Worm (Caenorhabditis elegans) whole organism, late embryonic: ENCODE measurements around the gene nhr-19.

Experiments used
- C08G9.2 ChIP-seq: sonication (generic microtip); optimal IDR thresholded peaks from 2 replicates; lab custom pipeline; 2016; ENCODE audit warnings: mild to moderate bottlenecking, missing genetic modification characterization, moderate library complexity, missing compliant biosample characterization
- C38D4.7 ChIP-seq: fragments of 200-800 bp; sonication (Bioruptor generic); optimal IDR thresholded peaks from 2 replicates; lab custom pipeline; 2018; ENCODE audit warnings: mild to moderate bottlenecking, missing genetic modification characterization, moderate library complexity, missing compliant biosample characterization
- F13H6.1 ChIP-seq: sonication (generic microtip); optimal IDR thresholded peaks from 2 replicates; lab custom pipeline; 2016; ENCODE audit warnings: missing genetic modification characterization, missing compliant biosample characterization
- K02D7.2 ChIP-seq: sonication (generic microtip); optimal IDR thresholded peaks from 2 replicates; lab custom pipeline; 2017; ENCODE audit warnings: mild to moderate bottlenecking, missing genetic modification characterization, missing compliant biosample characterization
- ahr-1 ChIP-seq: sonication (generic microtip); optimal IDR thresholded peaks from 2 replicates; lab custom pipeline; 2016; ENCODE audit warnings: missing genetic modification characterization, missing compliant biosample characterization
- ceh-14 ChIP-seq: sonication (generic microtip); optimal IDR thresholded peaks from 2 replicates; lab custom pipeline; 2016; ENCODE audit warnings: missing genotype, missing genetic modification characterization, missing compliant biosample characterization
- ceh-18 ChIP-seq: sonication (generic microtip); optimal IDR thresholded peaks from 2 replicates; lab custom pipeline; 2016; ENCODE audit warnings: missing genetic modification characterization, missing compliant biosample characterization
- ceh-2 ChIP-seq: sonication (generic microtip); optimal IDR thresholded peaks from 2 replicates; lab custom pipeline; 2016; ENCODE audit warnings: missing genotype, missing genetic modification characterization, missing compliant biosample characterization
- ceh-22 ChIP-seq: sonication (generic microtip); optimal IDR thresholded peaks from 2 replicates; lab custom pipeline; 2017; ENCODE audit warnings: missing biosample characterization, missing genetic modification characterization
- ceh-30 ChIP-seq: fragments of 150-350 bp; optimal IDR thresholded peaks from 2 replicates; lab custom pipeline; 2014; ENCODE audit warnings: missing biosample characterization, missing genetic modification characterization
- ceh-31 ChIP-seq: sonication (generic microtip); optimal IDR thresholded peaks from 2 replicates; lab custom pipeline; 2016; ENCODE audit warnings: missing genetic modification characterization, missing compliant biosample characterization
- ceh-34 ChIP-seq: sonication (generic microtip); optimal IDR thresholded peaks from 2 replicates; lab custom pipeline; 2016; ENCODE audit warnings: mild to moderate bottlenecking, missing genetic modification characterization, missing compliant biosample characterization
- ceh-9 ChIP-seq: sonication (generic microtip); optimal IDR thresholded peaks from 2 replicates; lab custom pipeline; 2016; ENCODE audit warnings: mild to moderate bottlenecking, missing genetic modification characterization, inconsistent platforms, missing compliant biosample characterization
- che-1 ChIP-seq: sonication (generic microtip); optimal IDR thresholded peaks from 2 replicates; lab custom pipeline; 2016; ENCODE audit warnings: mild to moderate bottlenecking, missing genetic modification characterization, missing compliant biosample characterization
- dmd-4 ChIP-seq: sonication (generic microtip); optimal IDR thresholded peaks from 2 replicates; lab custom pipeline; 2016; ENCODE audit warnings: borderline replicate concordance, missing genetic modification characterization, missing compliant biosample characterization
- ets-4 ChIP-seq: sonication (generic microtip); optimal IDR thresholded peaks from 2 replicates; lab custom pipeline; 2016; ENCODE audit warnings: missing genetic modification characterization, missing compliant biosample characterization
- eyg-1 ChIP-seq: sonication (generic microtip); optimal IDR thresholded peaks from 2 replicates; lab custom pipeline; 2016; ENCODE audit warnings: missing genotype, missing genetic modification characterization, missing compliant biosample characterization
- fax-1 ChIP-seq: sonication (generic microtip); optimal IDR thresholded peaks from 2 replicates; lab custom pipeline; 2016; ENCODE audit warnings: missing genotype, missing genetic modification characterization, missing compliant biosample characterization
- fkh-10 ChIP-seq: fragments of 150-350 bp; optimal IDR thresholded peaks from 2 replicates; lab custom pipeline; 2014; ENCODE audit warnings: missing biosample characterization, missing genetic modification reagents, missing genetic modification characterization
- fkh-6 ChIP-seq: sonication (generic microtip); optimal IDR thresholded peaks from 2 replicates; lab custom pipeline; 2016; ENCODE audit warnings: missing genetic modification characterization, missing compliant biosample characterization
- gmeb-2 ChIP-seq: sonication (generic microtip); optimal IDR thresholded peaks from 2 replicates; lab custom pipeline; 2016; ENCODE audit warnings: missing genetic modification characterization, inconsistent platforms, missing compliant biosample characterization
- hlh-13 ChIP-seq: fragments of 200-800 bp; sonication (Bioruptor generic); optimal IDR thresholded peaks from 2 replicates; lab custom pipeline; 2018; ENCODE audit warnings: mild to moderate bottlenecking, missing genetic modification characterization, missing compliant biosample characterization
- hlh-30 ChIP-seq: sonication (generic microtip); optimal IDR thresholded peaks from 2 replicates; lab custom pipeline; 2017; ENCODE audit warnings: antibody characterized with exemption, missing genetic modification characterization, missing compliant biosample characterization; ENCODE audit not compliant: insufficient read depth
- hlh-8 ChIP-seq: sonication (generic microtip); optimal IDR thresholded peaks from 2 replicates; lab custom pipeline; 2016; ENCODE audit warnings: missing genotype, missing genetic modification characterization, missing compliant biosample characterization
- lim-6 ChIP-seq: sonication (generic microtip); optimal IDR thresholded peaks from 2 replicates; lab custom pipeline; 2016; ENCODE audit warnings: missing genetic modification characterization, missing compliant biosample characterization
- lin-11 ChIP-seq: fragments of 200-800 bp; sonication (Bioruptor generic); optimal IDR thresholded peaks from 2 replicates; lab custom pipeline; 2018; ENCODE audit warnings: mild to moderate bottlenecking, missing genetic modification characterization, missing compliant biosample characterization
- mec-3 ChIP-seq: sonication (generic microtip); optimal IDR thresholded peaks from 2 replicates; lab custom pipeline; 2016; ENCODE audit warnings: borderline replicate concordance, missing genetic modification characterization, missing compliant biosample characterization
- nfya-1 ChIP-seq: sonication (generic microtip); optimal IDR thresholded peaks from 2 replicates; lab custom pipeline; 2017; ENCODE audit warnings: missing genetic modification characterization, mild to moderate bottlenecking, missing compliant biosample characterization, antibody characterized with exemption, moderate library complexity
- nhr-11 ChIP-seq: fragments of 150-350 bp; optimal IDR thresholded peaks from 2 replicates; lab custom pipeline; 2014; ENCODE audit warnings: missing biosample characterization, missing genetic modification characterization
- odd-2 ChIP-seq: sonication (generic microtip); optimal IDR thresholded peaks from 2 replicates; lab custom pipeline; 2017; ENCODE audit warnings: antibody characterized with exemption, mild to moderate bottlenecking, missing genetic modification characterization, missing compliant biosample characterization
- pag-3 ChIP-seq: sonication (generic microtip); optimal IDR thresholded peaks from 2 replicates; lab custom pipeline; 2016; ENCODE audit warnings: missing compliant biosample characterization, missing genetic modification characterization, borderline replicate concordance
- pat-9 ChIP-seq: fragments of 200-800 bp; sonication (Bioruptor generic); optimal IDR thresholded peaks from 2 replicates; lab custom pipeline; 2018; ENCODE audit warnings: mild to moderate bottlenecking, missing genetic modification characterization, moderate library complexity, missing compliant biosample characterization
- pha-2 ChIP-seq: sonication (generic microtip); optimal IDR thresholded peaks from 2 replicates; lab custom pipeline; 2017; ENCODE audit warnings: mild to moderate bottlenecking, missing genetic modification characterization, missing compliant biosample characterization
- pqm-1 ChIP-seq: sonication (generic microtip); optimal IDR thresholded peaks from 2 replicates; lab custom pipeline; 2016; ENCODE audit warnings: missing genetic modification characterization, missing compliant biosample characterization
- pros-1 ChIP-seq: fragments of 150-350 bp; optimal IDR thresholded peaks from 2 replicates; lab custom pipeline; 2014; ENCODE audit warnings: missing biosample characterization, missing genetic modification reagents, missing genetic modification characterization
- ref-2 ChIP-seq: sonication (generic microtip); optimal IDR thresholded peaks from 2 replicates; lab custom pipeline; 2016; ENCODE audit warnings: missing genetic modification characterization, missing compliant biosample characterization
- rnt-1 ChIP-seq: sonication (generic microtip); optimal IDR thresholded peaks from 2 replicates; lab custom pipeline; 2016; ENCODE audit warnings: missing genetic modification characterization, missing compliant biosample characterization
- sdc-2 ChIP-seq: sonication (generic microtip); optimal IDR thresholded peaks from 2 replicates; lab custom pipeline; 2016; ENCODE audit warnings: missing genotype, missing genetic modification characterization, missing compliant biosample characterization
- sox-2 ChIP-seq: fragments of 200-800 bp; sonication (Bioruptor generic); IDR thresholded peaks from 2 replicates; pipeline ENCODE4 v1.3.6; 2022; ENCODE audit warnings: missing genetic modification reagents, missing genetic modification characterization, missing compliant biosample characterization
- sox-4 ChIP-seq: sonication (generic microtip); optimal IDR thresholded peaks from 2 replicates; lab custom pipeline; 2017; ENCODE audit warnings: mild to moderate bottlenecking, missing genetic modification characterization, inconsistent platforms, missing compliant biosample characterization
- tbx-2 ChIP-seq: sonication (generic microtip); optimal IDR thresholded peaks from 2 replicates; lab custom pipeline; 2016; ENCODE audit warnings: missing genetic modification characterization, missing compliant biosample characterization
- unc-3 ChIP-seq, 2 experiments: fragments of 200-800 bp in 1 of 2; sonication (Bioruptor generic) in 1 of 2; sonication (generic microtip) in 1 of 2; conservative IDR thresholded peaks in 1 of 2; optimal IDR thresholded peaks in 1 of 2; 2 replicates each; pipeline versions ENCODE4 v1.3.6 to Lab custom; 2016 to 2022; ENCODE audit warnings: missing compliant biosample characterization in 2 of 2, missing genetic modification characterization in 2 of 2, missing genetic modification reagents in 1 of 2
- unc-42 ChIP-seq: sonication (generic microtip); optimal IDR thresholded peaks from 2 replicates; lab custom pipeline; 2016; ENCODE audit warnings: missing genotype, missing genetic modification characterization, missing compliant biosample characterization
- zip-5 ChIP-seq: sonication (generic microtip); optimal IDR thresholded peaks from 2 replicates; lab custom pipeline; 2016; ENCODE audit warnings: missing genetic modification characterization, missing compliant biosample characterization
- ztf-16 ChIP-seq: sonication (generic microtip); optimal IDR thresholded peaks from 2 replicates; lab custom pipeline; 2017; ENCODE audit warnings: missing genetic modification characterization, missing compliant biosample characterization

Gene nhr-19

ce11 chrII:9605954-9606353 lies 628 bp upstream of the nhr-19 start:
- no peak for TF ChIP-seq lim-6 (tag; lab: Kevin White, UChicago)
- TF ChIP-seq fax-1: no peak
- no peak for TF ChIP-seq pag-3
- no peak for TF ChIP-seq hlh-8 (tag; lab: Kevin White, UChicago)
- TF ChIP-seq pha-2 (tag; lab: Kevin White, UChicago): no peak
- TF ChIP-seq unc-3 (GFP tag; conservative IDR thresholded peaks at IDR 0.05; lab: Robert Waterston, UW): no peak
- TF ChIP-seq unc-3 (tag; optimal IDR thresholded peaks at IDR 0.05; lab: Kevin White, UChicago): no peak
- TF ChIP-seq C08G9.2 (tag; lab: Kevin White, UChicago): no peak

DNA sequence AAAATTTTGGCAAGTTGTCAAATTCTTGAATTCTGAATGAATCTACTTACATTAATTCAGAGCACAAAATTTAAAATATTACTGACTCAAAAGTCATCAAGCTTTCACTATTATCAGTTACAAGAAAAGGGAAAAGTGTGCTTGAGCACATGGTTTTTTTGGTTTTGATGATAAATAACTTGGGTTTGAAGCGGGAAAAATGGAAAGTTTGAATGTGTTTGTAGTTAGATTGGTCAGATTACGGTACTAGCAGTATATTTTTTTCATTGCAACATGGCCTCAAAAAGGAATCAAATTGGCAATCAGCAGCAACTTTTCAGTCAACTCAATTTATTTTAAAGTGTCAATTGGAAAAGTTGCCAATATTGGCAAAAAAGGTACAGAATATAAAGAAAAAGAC lies 641 bp downstream of the nhr-19 start:
- TF ChIP-seq sox-4 (tag; lab: Kevin White, UChicago) (no peak), ceh-14 (no peak), sdc-2 (tag; lab: Kevin White, UChicago) (no peak), lin-11 (tag; lab: Kevin White, UChicago) (no peak), ahr-1 (tag; lab: Kevin White, UChicago) (no peak)

ce11 chrII:9604063-9604462 lies 1.3 kb downstream of the nhr-19 start:
- no peak for TF ChIP-seq fax-1
- no peak for TF ChIP-seq ahr-1 (tag; lab: Kevin White, UChicago)
- no peak for TF ChIP-seq ceh-2 (tag; lab: Kevin White, UChicago)
- no peak for TF ChIP-seq pqm-1 (tag; lab: Kevin White, UChicago)
- TF ChIP-seq fkh-10 (GFP tag; lab: Kevin White, UChicago): no peak
- TF ChIP-seq pat-9 (tag; lab: Kevin White, UChicago): no peak
- no peak for TF ChIP-seq ets-4 (tag; lab: Kevin White, UChicago)
- no peak for TF ChIP-seq che-1 (tag; lab: Kevin White, UChicago)
- TF ChIP-seq rnt-1 (tag; lab: Kevin White, UChicago): no peak
- TF ChIP-seq mec-3 (tag; lab: Kevin White, UChicago): no peak
- no peak for TF ChIP-seq unc-42 (tag; lab: Kevin White, UChicago)
- no peak for TF ChIP-seq ceh-14
- no peak for TF ChIP-seq hlh-30
- no peak for TF ChIP-seq odd-2 (tag; lab: Kevin White, UChicago)

ce11 chrII:9603419-9603818 lies 1.9 kb downstream of the nhr-19 start:
- TF ChIP-seq pros-1 (tag; lab: Kevin White, UChicago) (peak; percentile 41), fkh-6 (no peak), ceh-22 (tag; lab: Kevin White, UChicago) (no peak), ceh-2 (tag; lab: Kevin White, UChicago) (no peak), K02D7.2 (tag; lab: Kevin White, UChicago) (no peak), sox-2 (GFP tag; lab: Robert Waterston, UW) (no peak), C08G9.2 (tag; lab: Kevin White, UChicago) (no peak), zip-5 (tag; lab: Kevin White, UChicago) (no peak), nhr-11 (no peak), gmeb-2 (no peak), pag-3 (no peak), sdc-2 (tag; lab: Kevin White, UChicago) (no peak), C38D4.7 (GFP tag; lab: Kevin White, UChicago) (no peak), ceh-30 (tag; lab: Kevin White, UChicago) (no peak), ztf-16 (no peak), pqm-1 (tag; lab: Kevin White, UChicago) (peak; percentile 8), mec-3 (tag; lab: Kevin White, UChicago) (no peak), eyg-1 (tag; lab: Kevin White, UChicago) (no peak), sox-4 (tag; lab: Kevin White, UChicago) (no peak), ceh-31 (peak; percentile 41), ahr-1 (tag; lab: Kevin White, UChicago) (no peak), ceh-9 (tag; lab: Kevin White, UChicago) (no peak), che-1 (tag; lab: Kevin White, UChicago) (no peak), nfya-1 (tag; lab: Kevin White, UChicago) (peak; percentile 76), fax-1 (no peak), ref-2 (tag; lab: Kevin White, UChicago) (peak; percentile 10), F13H6.1 (tag; lab: Kevin White, UChicago) (peak; percentile 62), unc-42 (tag; lab: Kevin White, UChicago) (peak; percentile 33), ceh-34 (tag; lab: Kevin White, UChicago) (peak; percentile 2), hlh-13 (GFP tag; lab: Kevin White, UChicago) (no peak), tbx-2 (tag; lab: Kevin White, UChicago) (peak; percentile 55), dmd-4 (tag; lab: Kevin White, UChicago) (no peak), pat-9 (tag; lab: Kevin White, UChicago) (no peak), ceh-18 (tag; lab: Kevin White, UChicago) (peak; percentile 84)
